Fruit fly (Drosophila melanogaster) whole organism, embryonic: ENCODE results near the gene Gr64a.

ENCODE experiments used
- Atf3 ChIP-seq: fragments of 200-800 bp; sonication (Bioruptor generic); optimal IDR thresholded peaks from 3 replicates; lab custom pipeline; 2016; ENCODE audit warnings: missing biosample characterization, missing genetic modification characterization
- Atf6 ChIP-seq: fragments of 200-800 bp; sonication (Bioruptor generic); IDR thresholded peaks from 2 replicates; pipeline ENCODE4 v1.3.6; 2022; ENCODE audit warnings: missing biosample characterization, missing genetic modification characterization
- B-H1 ChIP-seq: fragments of 200-800 bp; sonication (Bioruptor generic); IDR thresholded peaks from 3 replicates; pipeline ENCODE4 v1.3.6; 2022; ENCODE audit warnings: missing biosample characterization, missing genetic modification characterization
- Bteb2 ChIP-seq: fragments of 200-800 bp; sonication (Bioruptor generic); optimal IDR thresholded peaks from 2 replicates; lab custom pipeline; 2016; ENCODE audit warnings: missing biosample characterization, missing genetic modification characterization
- CG10147 ChIP-seq: fragments of 200-800 bp; sonication (Bioruptor generic); optimal IDR thresholded peaks from 2 replicates; lab custom pipeline; 2019; ENCODE audit warnings: missing biosample characterization, mild to moderate bottlenecking, missing genetic modification characterization, moderate library complexity
- CG10543 ChIP-seq: fragments of 200-800 bp; sonication (Bioruptor generic); optimal IDR thresholded peaks from 3 replicates; lab custom pipeline; 2017; ENCODE audit warnings: missing biosample characterization, mild to moderate bottlenecking, missing genetic modification characterization, moderate library complexity
- CG10959 ChIP-seq: fragments of 200-800 bp; sonication (Bioruptor generic); IDR thresholded peaks from 2 replicates; pipeline ENCODE4 v1.3.6; 2022; ENCODE audit warnings: missing biosample characterization, missing genetic modification characterization
- CG11504 ChIP-seq: fragments of 200-800 bp; sonication (Bioruptor generic); optimal IDR thresholded peaks from 3 replicates; lab custom pipeline; 2019; ENCODE audit warnings: missing biosample characterization, mild to moderate bottlenecking, missing genetic modification characterization, moderate library complexity
- CG12299 ChIP-seq: fragments of 200-800 bp; sonication (Bioruptor generic); optimal IDR thresholded peaks from 2 replicates; lab custom pipeline; 2018; ENCODE audit warnings: missing biosample characterization, mild to moderate bottlenecking, missing genetic modification characterization
- CG12769 ChIP-seq: fragments of 200-800 bp; sonication (Bioruptor generic); optimal IDR thresholded peaks from 2 replicates; lab custom pipeline; 2019; ENCODE audit warnings: missing biosample characterization, mild to moderate bottlenecking, missing genetic modification characterization, moderate library complexity
- CG1603 ChIP-seq: fragments of 200-800 bp; sonication (Bioruptor generic); optimal IDR thresholded peaks from 2 replicates; lab custom pipeline; 2019; ENCODE audit warnings: missing biosample characterization, mild to moderate bottlenecking, missing genetic modification characterization, moderate library complexity
- CG16863 ChIP-seq: fragments of 200-800 bp; sonication (Bioruptor generic); optimal IDR thresholded peaks from 3 replicates; lab custom pipeline; 2016; ENCODE audit warnings: missing biosample characterization, missing genetic modification characterization
- CG17328 ChIP-seq: fragments of 200-800 bp; sonication (Bioruptor generic); IDR thresholded peaks from 2 replicates; pipeline ENCODE4 v1.3.6; 2022; ENCODE audit warnings: missing biosample characterization, missing genetic modification characterization
- CG17359 ChIP-seq: fragments of 200-800 bp; sonication (Bioruptor generic); optimal IDR thresholded peaks from 3 replicates; lab custom pipeline; 2018; ENCODE audit warnings: missing biosample characterization, mild to moderate bottlenecking, missing genetic modification characterization, moderate library complexity
- CG2202 ChIP-seq: fragments of 200-800 bp; sonication (Bioruptor generic); optimal IDR thresholded peaks from 2 replicates; lab custom pipeline; 2018; ENCODE audit warnings: missing biosample characterization, mild to moderate bottlenecking, missing genetic modification characterization
- CG30403 ChIP-seq: fragments of 200-800 bp; sonication (Bioruptor generic); optimal IDR thresholded peaks from 3 replicates; lab custom pipeline; 2016; ENCODE audit warnings: missing biosample characterization, missing genetic modification characterization
- CG3407 ChIP-seq: fragments of 200-800 bp; sonication (Bioruptor generic); optimal IDR thresholded peaks from 2 replicates; lab custom pipeline; 2018; ENCODE audit warnings: missing biosample characterization, mild to moderate bottlenecking, missing genetic modification characterization
- CG4282 ChIP-seq: fragments of 200-800 bp; sonication (Bioruptor generic); optimal IDR thresholded peaks from 2 replicates; lab custom pipeline; 2016; ENCODE audit warnings: missing biosample characterization, missing genetic modification characterization
- CG5245 ChIP-seq: fragments of 200-800 bp; sonication (Bioruptor generic); optimal IDR thresholded peaks from 3 replicates; lab custom pipeline; 2016; ENCODE audit warnings: missing biosample characterization, missing genetic modification characterization
- CG8765 ChIP-seq: fragments of 200-800 bp; sonication (Bioruptor generic); IDR thresholded peaks from 2 replicates; pipeline ENCODE4 v1.3.6; 2022; ENCODE audit warnings: missing biosample characterization, missing genetic modification characterization
- CG9797 ChIP-seq: fragments of 200-800 bp; sonication (Bioruptor generic); optimal IDR thresholded peaks from 3 replicates; lab custom pipeline; 2018; ENCODE audit warnings: missing biosample characterization, mild to moderate bottlenecking, missing genetic modification characterization
- CG9932 ChIP-seq: fragments of 200-800 bp; sonication (Bioruptor generic); IDR thresholded peaks from 2 replicates; pipeline ENCODE4 v1.3.6; 2022; ENCODE audit warnings: missing biosample characterization, missing genetic modification characterization
- Dip2 ChIP-seq: fragments of 200-800 bp; sonication (Bioruptor generic); IDR thresholded peaks from 2 replicates; pipeline ENCODE4 v1.3.6; 2022; ENCODE audit warnings: missing biosample characterization, missing genetic modification characterization
- Doc3 ChIP-seq: fragments of 200-800 bp; sonication (Bioruptor generic); IDR thresholded peaks from 3 replicates; pipeline ENCODE4 v1.3.6; 2022; ENCODE audit warnings: missing biosample characterization, missing genetic modification characterization; ENCODE audit not compliant: partially characterized antibody
- Ets65A ChIP-seq: fragments of 200-800 bp; sonication (Bioruptor generic); peaks from one replicate; lab custom pipeline; 2016; ENCODE audit warnings: missing biosample characterization, missing genetic modification characterization
- MESR4 ChIP-seq: fragments of 200-800 bp; sonication (Bioruptor generic); optimal IDR thresholded peaks from 2 replicates; lab custom pipeline; 2018; ENCODE audit warnings: missing biosample characterization, mild to moderate bottlenecking, missing genetic modification characterization, moderate library complexity
- Myb ChIP-seq: fragments of 200-800 bp; sonication (Bioruptor generic); optimal IDR thresholded peaks from 2 replicates; lab custom pipeline; 2016; ENCODE audit warnings: missing biosample characterization, missing genetic modification characterization
- Nf-YC ChIP-seq: fragments of 200-800 bp; optimal IDR thresholded peaks from 3 replicates; lab custom pipeline; 2019; ENCODE audit warnings: missing biosample characterization, mild to moderate bottlenecking, missing genetic modification characterization, moderate library complexity
- PHDP ChIP-seq: fragments of 200-800 bp; sonication (Bioruptor generic); optimal IDR thresholded peaks from 3 replicates; lab custom pipeline; 2018; ENCODE audit warnings: missing biosample characterization, mild to moderate bottlenecking, missing genetic modification characterization, moderate library complexity
- Rx ChIP-seq: fragments of 200-800 bp; sonication (Bioruptor generic); IDR thresholded peaks from 2 replicates; pipeline ENCODE4 v1.3.6; 2022; ENCODE audit warnings: missing biosample characterization, missing genetic modification characterization
- Sry-δ ChIP-seq: fragments of 200-800 bp; sonication (Bioruptor generic); optimal IDR thresholded peaks from 2 replicates; lab custom pipeline; 2016; ENCODE audit warnings: missing biosample characterization, missing genetic modification characterization
- Xbp1 ChIP-seq: fragments of 200-800 bp; sonication (Bioruptor generic); optimal IDR thresholded peaks from 3 replicates; lab custom pipeline; 2016; ENCODE audit warnings: missing biosample characterization, mild to moderate bottlenecking, missing genetic modification characterization
- bab2 ChIP-seq: fragments of 200-800 bp; sonication (Bioruptor generic); optimal IDR thresholded peaks from 2 replicates; lab custom pipeline; 2016; ENCODE audit warnings: missing biosample characterization, missing genetic modification characterization
- chinmo ChIP-seq: fragments of 200-800 bp; sonication (Bioruptor generic); IDR thresholded peaks from 4 replicates; pipeline ENCODE4 v1.3.6; 2022; ENCODE audit warnings: missing biosample characterization, missing genetic modification characterization; ENCODE audit not compliant: partially characterized antibody
- dmrt99B ChIP-seq: fragments of 200-800 bp; sonication (Bioruptor generic); optimal IDR thresholded peaks from 2 replicates; lab custom pipeline; 2018; ENCODE audit warnings: missing biosample characterization, mild to moderate bottlenecking, missing genetic modification characterization, moderate library complexity
- en ChIP-seq: fragments of 200-800 bp; sonication (Bioruptor generic); optimal IDR thresholded peaks from 2 replicates; lab custom pipeline; 2016; ENCODE audit warnings: missing biosample characterization, missing genetic modification characterization
- ewg ChIP-seq: fragments of 200-800 bp; sonication (Bioruptor generic); optimal IDR thresholded peaks from 3 replicates; lab custom pipeline; 2017; ENCODE audit warnings: mild to moderate bottlenecking, missing biosample characterization, missing genetic modification reagents, missing genetic modification characterization
- eyg ChIP-seq: fragments of 200-800 bp; sonication (Bioruptor generic); optimal IDR thresholded peaks from 3 replicates; lab custom pipeline; 2016; ENCODE audit warnings: missing biosample characterization, missing genetic modification characterization
- gem ChIP-seq: fragments of 200-800 bp; sonication (Bioruptor generic); optimal IDR thresholded peaks from 2 replicates; lab custom pipeline; 2019; ENCODE audit warnings: missing biosample characterization, mild to moderate bottlenecking, missing genetic modification characterization, moderate library complexity
- gro ChIP-seq: fragments of 200-800 bp; sonication (Bioruptor generic); optimal IDR thresholded peaks from 2 replicates; lab custom pipeline; 2016; ENCODE audit warnings: missing biosample characterization, missing genetic modification characterization
- ind ChIP-seq: fragments of 200-800 bp; sonication (Bioruptor generic); optimal IDR thresholded peaks from 3 replicates; lab custom pipeline; 2016; ENCODE audit warnings: missing biosample characterization, missing genetic modification characterization
- otp ChIP-seq: fragments of 200-800 bp; sonication (Bioruptor generic); IDR thresholded peaks from 3 replicates; pipeline ENCODE4, ENCODE4 v1.3.6; 2022; ENCODE audit warnings: missing biosample characterization, missing genetic modification characterization
- psq ChIP-seq: fragments of 200-800 bp; sonication (Bioruptor generic); optimal IDR thresholded peaks from 2 replicates; lab custom pipeline; 2017; ENCODE audit warnings: missing biosample characterization, missing genetic modification characterization
- repo ChIP-seq: fragments of 200-800 bp; sonication (Bioruptor generic); optimal IDR thresholded peaks from 2 replicates; lab custom pipeline; 2016; ENCODE audit warnings: missing biosample characterization, missing genetic modification characterization
- sc ChIP-seq, 3 experiments: fragments of >200 bp in 2 of 3; fragments of 200-800 bp in 1 of 3; sonication (Bioruptor generic) in 1 of 3; optimal IDR thresholded peaks; 2 replicates in 2 of 3; 3 replicates in 1 of 3; lab custom pipeline; 2017; ENCODE audit warnings: mild to moderate bottlenecking in 1 of 3, missing biosample characterization in 1 of 3, missing genetic modification characterization in 1 of 3, missing genetic modification reagents in 1 of 3
- schlank ChIP-seq: fragments of 200-800 bp; sonication (Bioruptor generic); optimal IDR thresholded peaks from 2 replicates; lab custom pipeline; 2018; ENCODE audit warnings: missing biosample characterization, mild to moderate bottlenecking, missing genetic modification characterization
- sens ChIP-seq: fragments of 200-800 bp; sonication (Bioruptor generic); peaks from one replicate; lab custom pipeline; 2016; ENCODE audit warnings: missing biosample characterization, missing genetic modification characterization
- sim ChIP-seq: fragments of 200-800 bp; sonication (Bioruptor generic); IDR thresholded peaks from 2 replicates; pipeline ENCODE4 v1.3.6; 2022; ENCODE audit warnings: missing biosample characterization, missing genetic modification characterization
- trem ChIP-seq: fragments of 200-800 bp; optimal IDR thresholded peaks from 3 replicates; lab custom pipeline; 2019; ENCODE audit warnings: missing biosample characterization, mild to moderate bottlenecking, missing genetic modification characterization, moderate library complexity
- ttk ChIP-seq: fragments of 200-800 bp; sonication (Bioruptor generic); IDR thresholded peaks from 2 replicates; pipeline ENCODE4 v2.1.2; 2022; ENCODE audit warnings: missing biosample characterization, missing genetic modification characterization
- wor ChIP-seq: fragments of 200-800 bp; sonication (Bioruptor generic); IDR thresholded peaks from 2 replicates; pipeline ENCODE4 v1.3.6; 2022; ENCODE audit warnings: missing biosample characterization, missing genetic modification characterization

Gr64a gene

DNA sequence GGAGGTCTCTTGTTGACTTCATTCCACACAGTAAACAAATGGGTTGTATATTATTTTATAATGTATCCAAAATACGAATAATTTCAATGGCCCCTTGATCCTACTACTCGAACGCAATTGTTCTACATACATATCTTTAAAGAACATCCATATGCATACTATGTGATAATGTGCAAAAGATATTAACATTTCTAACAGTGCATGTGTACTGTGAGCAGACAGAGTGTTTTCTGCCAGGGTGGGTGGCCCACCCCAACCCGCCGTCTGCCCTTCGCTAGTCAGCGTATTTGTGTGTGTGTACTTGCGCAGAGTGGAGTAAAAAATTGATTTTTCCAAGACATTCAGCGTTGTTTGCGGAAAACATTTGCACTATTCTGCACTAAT lies 44.4 kb downstream of the Gr64a start (continued):
- TF ChIP-seq dmrt99B = no peak
- TF ChIP-seq ewg (GFP tag; lab: Kevin White, UChicago) = peak; percentile 71
- TF ChIP-seq Sry-δ (GFP tag; lab: Kevin White, UChicago) = no peak
- no peak for TF ChIP-seq CG4282 (GFP tag; lab: Kevin White, UChicago)
- TF ChIP-seq MESR4 = no peak
- no peak for TF ChIP-seq Dip2 (GFP tag; lab: Robert Waterston, UW)
- TF ChIP-seq sc (optimal IDR thresholded peaks at IDR 0.05; lab: Kevin White, UChicago) = no peak
- no peak for TF ChIP-seq sc (GFP tag; optimal IDR thresholded peaks at IDR 0.05; lab: Kevin White, UChicago)
- no peak for TF ChIP-seq Bteb2 (GFP tag; lab: Kevin White, UChicago)
- TF ChIP-seq wor (GFP tag; lab: Robert Waterston, UW) = peak; percentile 49; the same call in 1 of the 2 replicates
- no peak; the same call in 1 of the 2 replicates for TF ChIP-seq CG8765
- TF ChIP-seq CG10543 (GFP tag; lab: Kevin White, UChicago) = no peak
- TF ChIP-seq repo (GFP tag; lab: Kevin White, UChicago) = no peak
- peak; percentile 74 for TF ChIP-seq Atf6
- peak; percentile 68 for TF ChIP-seq Rx
- TF ChIP-seq Nf-YC (tag; lab: Kevin White, UChicago) = no peak
- TF ChIP-seq trem = peak; percentile 22
- no peak for TF ChIP-seq sim (GFP tag; lab: Robert Waterston, UW)
- peak; percentile 57 for TF ChIP-seq bab2
- TF ChIP-seq CG5245 (GFP tag; lab: Kevin White, UChicago) = peak; percentile 62
- TF ChIP-seq CG11504 (tag; lab: Kevin White, UChicago) = peak; percentile 23
- TF ChIP-seq B-H1 (GFP tag; lab: Robert Waterston, UW) = peak; percentile 74

DNA sequence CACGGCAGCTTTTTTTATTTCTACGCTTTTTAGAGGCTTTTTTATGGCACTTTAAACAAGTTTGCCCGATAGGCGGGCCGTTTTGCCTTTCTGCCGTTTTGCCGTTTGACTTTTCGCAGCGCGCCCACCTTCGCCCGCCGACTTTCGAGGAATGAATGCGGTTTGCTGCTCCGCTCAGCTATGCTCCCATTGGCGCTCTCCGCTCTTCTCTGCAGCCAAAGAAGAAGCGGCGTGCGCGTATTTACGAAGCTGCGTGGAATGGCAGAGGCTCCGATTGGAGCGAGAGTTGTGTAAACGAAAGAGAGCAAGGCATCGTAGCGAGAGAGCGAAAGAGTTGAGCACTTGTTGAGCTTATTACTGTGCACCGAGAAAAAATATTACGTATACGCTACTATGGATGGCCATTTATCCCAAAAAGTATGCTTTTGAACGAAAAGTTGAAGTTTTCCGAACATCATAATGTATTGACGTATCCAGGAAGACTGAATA lies 45.0 kb downstream of the Gr64a start, which contains the start of gene wit:
wit (minus strand) TSS at position 157 of the 489 bp plus-strand sequence.
- TF ChIP-seq CG9797 (no peak), schlank (tag; lab: Kevin White, UChicago) (no peak), CG12769 (tag; lab: Kevin White, UChicago) (peak; percentile 90), CG30403 (GFP tag; lab: Kevin White, UChicago) (peak; percentile 36), Atf3 (no peak), ttk (0 out of 2 replicates have a peak, but pooled peaks have one; percentile 22), otp (GFP tag; lab: Robert Waterston, UW) (peak; percentile 58; the same call in 2 of the 3 replicates), CG16863 (no peak), CG12299 (peak; percentile 21), eyg (GFP tag; lab: Kevin White, UChicago) (peak; percentile 41), ind (GFP tag; lab: Kevin White, UChicago) (no peak), CG1603 (no peak), CG3407 (GFP tag; lab: Kevin White, UChicago) (no peak), gro (GFP tag; lab: Kevin White, UChicago) (peak; percentile 32), CG9932 (GFP tag; lab: Robert Waterston, UW) (peak; percentile 32), Rx (no peak), CG10147 (GFP tag; lab: Kevin White, UChicago) (no peak), Xbp1 (GFP tag; lab: Kevin White, UChicago) (peak; percentile 42), Myb (no peak), CG17359 (peak; percentile 16), chinmo (GFP tag; lab: Robert Waterston, UW) (peak; percentile 97), CG10959 (GFP tag; lab: Robert Waterston, UW) (no peak), gem (tag; lab: Kevin White, UChicago) (peak; percentile 18), sens (GFP tag; lab: Kevin White, UChicago) (peak; percentile 65), psq (GFP tag; lab: Kevin White, UChicago) (peak; percentile 92), CG2202 (tag; lab: Kevin White, UChicago) (no peak), Ets65A (GFP tag; lab: Kevin White, UChicago) (peak; percentile 80), Doc3 (GFP tag; lab: Robert Waterston, UW) (peak; percentile 48; the same call in 1 of the 3 replicates), CG17328 (GFP tag; lab: Robert Waterston, UW) (no peak; the same call in 1 of the 2 replicates), PHDP (tag; lab: Kevin White, UChicago) (peak; percentile 47), en (no peak)
